Worm (Caenorhabditis elegans): Measurements from ENCODE around the gene C11G6.2.

Gene C11G6.2

DNA sequence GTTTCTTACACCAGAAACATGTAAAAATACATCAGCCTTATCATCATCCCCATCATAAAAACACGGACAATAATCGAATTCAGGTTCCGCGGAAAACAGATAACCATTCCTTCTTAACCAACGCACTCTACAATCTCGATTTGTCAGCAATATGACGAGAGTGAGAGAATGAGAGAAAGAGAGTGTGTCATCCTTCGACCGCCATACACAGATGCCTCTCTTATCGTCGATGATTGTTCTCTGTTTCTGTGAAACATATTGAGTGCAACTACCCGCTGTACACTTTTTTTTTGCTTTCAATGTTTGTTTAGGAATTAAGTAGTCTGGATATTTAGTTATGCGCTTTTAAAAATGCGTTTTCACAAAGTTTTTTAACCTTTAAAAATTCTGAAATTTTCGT is 20.6 kb downstream of the C11G6.2 start (continued):
- TF ChIP-seq bed-1 (GFP tag; IDR thresholded peaks at IDR 0.05) (no peak), rcor-1 (GFP tag; IDR thresholded peaks at IDR 0.05) (no peak), let-607 (tag; optimal IDR thresholded peaks at IDR 0.05) (peak in 1 of 2 experiments; percentile 31), pha-4 (tag; optimal IDR thresholded peaks at IDR 0.05) (peak; percentile 71), tbp1 (GFP tag; optimal IDR thresholded peaks at IDR 0.05) (peak; percentile 36), B0261.1 (tag; optimal IDR thresholded peaks at IDR 0.05) (no peak), attf-5 (GFP tag; optimal IDR thresholded peaks at IDR 0.05) (no peak), K11D2.4 (GFP tag; IDR thresholded peaks at IDR 0.05) (no peak), tbx-9 (tag; optimal IDR thresholded peaks at IDR 0.05; ENCODE audit: borderline replicate concordance) (no peak), cebp-1 (GFP tag; IDR thresholded peaks at IDR 0.05) (no peak), cebp-1 (tag; optimal IDR thresholded peaks at IDR 0.05) (peak; percentile 40), zim-3 (tag; optimal IDR thresholded peaks at IDR 0.05) (no peak)

DNA sequence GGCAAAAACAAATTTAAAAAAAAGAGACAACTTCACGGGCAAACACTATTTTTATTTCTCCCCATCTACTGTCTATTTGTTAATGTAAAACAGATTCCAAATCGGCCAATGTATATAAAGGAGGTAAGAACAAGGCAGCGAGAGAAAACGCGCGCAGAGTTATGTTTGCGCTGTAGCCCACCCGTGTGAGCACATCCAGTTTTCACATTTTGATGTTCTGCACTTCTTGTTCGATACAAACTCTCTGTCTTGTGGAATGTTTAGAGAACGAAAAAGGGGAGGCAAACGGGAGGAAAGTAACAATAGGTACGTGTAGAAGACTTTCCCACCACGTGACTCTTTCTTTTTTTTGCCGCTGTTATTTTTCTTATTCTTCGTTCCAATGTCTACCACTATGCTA is 24.1 kb downstream of the C11G6.2 start:
- peak; percentile 10 for TF ChIP-seq chd-7 (tag; optimal IDR thresholded peaks at IDR 0.05)
- TF ChIP-seq Y53G8AR.9 (GFP tag; conservative IDR thresholded peaks at IDR 0.05): no peak

- TF ChIP-seq F37B4.10 (GFP tag; IDR thresholded peaks at IDR 0.05) (no peak), F49E8.2 (tag; optimal IDR thresholded peaks at IDR 0.05; ENCODE audit: insufficient read depth) (no peak), rec-8 (tag; optimal IDR thresholded peaks at IDR 0.05) (no peak), lsy-27 (tag; optimal IDR thresholded peaks at IDR 0.05; ENCODE audit: borderline replicate concordance, insufficient read depth) (no peak), C06A6.2 (GFP tag; conservative IDR thresholded peaks at IDR 0.05) (no peak), pha-4 (tag; optimal IDR thresholded peaks at IDR 0.05) (no peak), bed-1 (GFP tag; IDR thresholded peaks at IDR 0.05) (no peak), madf-8 (GFP tag; conservative IDR thresholded peaks at IDR 0.05) (no peak), ztf-6 (GFP tag; IDR thresholded peaks at IDR 0.05) (no peak), B0019.2 (GFP tag; conservative IDR thresholded peaks at IDR 0.05) (no peak)
Observed at ce11 chrX:16354598-16355211, 26.3 kb downstream of the C11G6.2 start, which contains the start of gene nhr-28. Gene nhr-28, plus strand, starts transcription at chrX:16354976.

- TF ChIP-seq Y95B8A.8 (GFP tag; IDR thresholded peaks at IDR 0.05) (no peak), sea-2 (GFP tag; IDR thresholded peaks at IDR 0.05) (no peak), F33H1.4 (GFP tag; IDR thresholded peaks at IDR 0.05) (no peak), snpc-4 (GFP tag; optimal IDR thresholded peaks at IDR 0.05) (no peak), snpc-4 (tag; optimal IDR thresholded peaks at IDR 0.05) (no peak), K12H6.12 (tag; optimal IDR thresholded peaks at IDR 0.05) (no peak), efl-1 (GFP tag; optimal IDR thresholded peaks at IDR 0.05) (no peak), let-526 (GFP tag; IDR thresholded peaks at IDR 0.05) (no peak)
Observed at ce11 chrX:16356341-16356740, 27.9 kb downstream of the C11G6.2 start.

ce11 chrX:16357531-16357930 is 29.1 kb downstream of the C11G6.2 start:
- no peak for TF ChIP-seq nfya-1 (tag; optimal IDR thresholded peaks at IDR 0.05; ENCODE audit: borderline replicate concordance, insufficient read depth)
- TF ChIP-seq F37B4.10 (GFP tag; IDR thresholded peaks at IDR 0.05): no peak
- TF ChIP-seq hmg-1.2 (GFP tag; IDR thresholded peaks at IDR 0.05): peak; percentile 20; the same call in 1 of the 2 replicates
- no peak for TF ChIP-seq xnd-1 (tag; optimal IDR thresholded peaks at IDR 0.05)
- TF ChIP-seq madf-3 (GFP tag; IDR thresholded peaks at IDR 0.05): 0 out of 2 replicates have a peak, but pooled peaks have one; percentile 54
- TF ChIP-seq let-607 (tag; optimal IDR thresholded peaks at IDR 0.05): no peak
- no peak for TF ChIP-seq ZK185.1 (tag; optimal IDR thresholded peaks at IDR 0.05; ENCODE audit: poor library complexity, severe bottlenecking)
- no peak for TF ChIP-seq T07F8.4 (tag; optimal IDR thresholded peaks at IDR 0.05)
- TF ChIP-seq pbrm-1 (GFP tag; IDR thresholded peaks at IDR 0.05): 0 out of 2 replicates have a peak, but pooled peaks have one; percentile 6
- TF ChIP-seq snpc-1.1 (tag; optimal IDR thresholded peaks at IDR 0.05; ENCODE audit: insufficient read depth): peak; percentile 78
- peak; percentile 74 for TF ChIP-seq snpc-4 (GFP tag; optimal IDR thresholded peaks at IDR 0.05)
- TF ChIP-seq snpc-4 (tag; optimal IDR thresholded peaks at IDR 0.05): peak; percentile 40 to 94 (median 70)
- TF ChIP-seq mcd-1 (GFP tag; IDR thresholded peaks at IDR 0.05): peak; percentile 15; the same call in 1 of the 2 replicates
- TF ChIP-seq madf-6 (GFP tag; IDR thresholded peaks at IDR 0.05): no peak

Measured in whole organism, young adult.